Fruit fly (Drosophila melanogaster): Measurements from ENCODE around the gene fz2.
A peak's percentile ranks its signal among the peaks of the same experiment; 100 is the strongest.

dm6 chr3L:19172192-19172824 lies 62.9 kb downstream of the fz2 start:
- TF ChIP-seq CrebA (GFP tag; optimal IDR thresholded peaks at IDR 0.05; ENCODE audit: borderline replicate concordance) (no peak), CG9705 (GFP tag; optimal IDR thresholded peaks at IDR 0.05) (peak; percentile 34), h (GFP tag; optimal IDR thresholded peaks at IDR 0.05) (peak; percentile 76), Dfd (GFP tag; optimal IDR thresholded peaks at IDR 0.05) (no peak), lola (GFP tag; optimal IDR thresholded peaks at IDR 0.05) (no peak), N (GFP tag; optimal IDR thresholded peaks at IDR 0.05) (no peak), psq (GFP tag; optimal IDR thresholded peaks at IDR 0.05) (peak; percentile 94), usp (GFP tag; optimal IDR thresholded peaks at IDR 0.05) (no peak), sage (GFP tag; optimal IDR thresholded peaks at IDR 0.05) (peak; percentile 34), Mio (GFP tag; optimal IDR thresholded peaks at IDR 0.05) (no peak)
